Worm (Caenorhabditis elegans): ENCODE measurements around the gene lips-10.

DNA sequence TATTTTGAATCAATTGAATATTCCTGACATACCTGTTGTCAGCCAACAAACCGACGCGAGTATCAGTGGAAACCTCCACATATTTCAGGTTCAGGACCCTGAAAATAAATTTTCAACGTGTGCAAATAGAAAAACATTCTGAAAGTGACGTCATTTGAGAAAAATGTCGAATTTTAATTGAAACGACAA, 10.3 kb upstream of the lips-10 start, which contains the start of gene F14E5.2:
- TF ChIP-seq lin-39 (tag; optimal IDR thresholded peaks at IDR 0.05), result no peak
- no peak for TF ChIP-seq nhr-23 (tag; optimal IDR thresholded peaks at IDR 0.05)
- no peak for TF ChIP-seq ceh-82 (tag; optimal IDR thresholded peaks at IDR 0.05)
- no peak for TF ChIP-seq elt-1 (tag; optimal IDR thresholded peaks at IDR 0.05)
- TF ChIP-seq mdl-1 (tag; optimal IDR thresholded peaks at IDR 0.05), result no peak
- no peak for TF ChIP-seq C34F6.9 (tag; optimal IDR thresholded peaks at IDR 0.05)
- no peak for TF ChIP-seq nhr-77 (tag; optimal IDR thresholded peaks at IDR 0.05)
- no peak for TF ChIP-seq blmp-1 (tag; optimal IDR thresholded peaks at IDR 0.05; ENCODE audit: insufficient read depth)
- TF ChIP-seq unc-39 (tag; optimal IDR thresholded peaks at IDR 0.05), result no peak
- no peak for TF ChIP-seq R02D3.7 (tag; optimal IDR thresholded peaks at IDR 0.05)
- TF ChIP-seq mbf-1 (tag; optimal IDR thresholded peaks at IDR 0.05), result no peak
- TF ChIP-seq nhr-12 (tag; optimal IDR thresholded peaks at IDR 0.05), result no peak
- no peak for TF ChIP-seq ama-1 (optimal IDR thresholded peaks at IDR 0.05)
